Worm (Caenorhabditis elegans): ENCODE data around the gene dlhd-1.

- TF ChIP-seq ama-1 (optimal IDR thresholded peaks at IDR 0.05), result no peak
- no peak for TF ChIP-seq ceh-13 (GFP tag; optimal IDR thresholded peaks at IDR 0.05)
Observed at ce11 chrII:1133295-1133694, 38.6 kb downstream of the dlhd-1 start.
